Worm (Caenorhabditis elegans): ENCODE measurements around the gene tasp-1.

tasp-1 gene

ce11 chrIII:10747620-10748479 is 11.3 kb upstream of the tasp-1 start, which contains the start of the genes ran-1 and dkc-1:
Gene ran-1 (minus strand): TSS chrIII:10747728.
Gene dkc-1 (plus strand): TSS chrIII:10748429.
- peak; percentile 94 for TF ChIP-seq madf-8 (GFP tag; conservative IDR thresholded peaks at IDR 0.05)
- no peak for TF ChIP-seq nhr-179 (tag; optimal IDR thresholded peaks at IDR 0.05)
- TF ChIP-seq hlh-26 (GFP tag; conservative IDR thresholded peaks at IDR 0.05), result no peak
- no peak for TF ChIP-seq hmg-20 (GFP tag; IDR thresholded peaks at IDR 0.05)
- peak; percentile 86 for TF ChIP-seq B0019.2 (GFP tag; conservative IDR thresholded peaks at IDR 0.05)
- no peak for TF ChIP-seq atf-7 (tag; optimal IDR thresholded peaks at IDR 0.05)
- TF ChIP-seq hlh-12 (tag; optimal IDR thresholded peaks at IDR 0.05), result no peak
- TF ChIP-seq lin-26 (GFP tag; IDR thresholded peaks at IDR 0.05), result no peak
- TF ChIP-seq F57A8.1 (GFP tag; optimal IDR thresholded peaks at IDR 0.05), result no peak
- TF ChIP-seq aptf-3 (GFP tag; IDR thresholded peaks at IDR 0.05), result 0 out of 2 replicates have a peak, but pooled peaks have one; percentile 21
- TF ChIP-seq sptf-2 (GFP tag; optimal IDR thresholded peaks at IDR 0.05), result no peak
- TF ChIP-seq tlf-1 (GFP tag; optimal IDR thresholded peaks at IDR 0.05), result peak; percentile 92
- no peak for TF ChIP-seq ztf-3 (GFP tag; optimal IDR thresholded peaks at IDR 0.05)
- no peak for TF ChIP-seq attf-6 (GFP tag; IDR thresholded peaks at IDR 0.05)
- TF ChIP-seq fkh-3 (tag; optimal IDR thresholded peaks at IDR 0.05), result no peak
- TF ChIP-seq dpff-1 (tag; optimal IDR thresholded peaks at IDR 0.05), result no peak
- no peak for TF ChIP-seq B0035.1 (tag; optimal IDR thresholded peaks at IDR 0.05)
- peak; percentile 81 for TF ChIP-seq athp-1 (tag; optimal IDR thresholded peaks at IDR 0.05)
- peak; percentile 24 for TF ChIP-seq nhr-80 (tag; optimal IDR thresholded peaks at IDR 0.05)
- TF ChIP-seq aptf-2 (GFP tag; conservative IDR thresholded peaks at IDR 0.05), result 0 out of 2 replicates have a peak, but pooled peaks have one; percentile 60
- TF ChIP-seq zfh-2 (GFP tag; conservative IDR thresholded peaks at IDR 0.05), result no peak
- no peak for TF ChIP-seq egl-18 (GFP tag; IDR thresholded peaks at IDR 0.05)
- no peak for TF ChIP-seq ztf-22 (GFP tag; optimal IDR thresholded peaks at IDR 0.05)
- peak; percentile 4 for TF ChIP-seq repo-1 (tag; optimal IDR thresholded peaks at IDR 0.05)
- TF ChIP-seq mes-4 (tag; optimal IDR thresholded peaks at IDR 0.05), result no peak
- TF ChIP-seq snpc-4 (GFP tag; optimal IDR thresholded peaks at IDR 0.05), result peak; percentile 35
- TF ChIP-seq snpc-4 (tag; optimal IDR thresholded peaks at IDR 0.05), result peak; percentile 31 to 52 (median 38)
- TF ChIP-seq ama-1 (optimal IDR thresholded peaks at IDR 0.05), result no peak
- TF ChIP-seq ama-1 (GFP tag; optimal IDR thresholded peaks at IDR 0.05), result no peak
- TF ChIP-seq hsf-1 (GFP tag; IDR thresholded peaks at IDR 0.05), result peak; percentile 84
- TF ChIP-seq let-607 (tag; optimal IDR thresholded peaks at IDR 0.05), result no peak
- no peak for TF ChIP-seq nfya-2 (GFP tag; IDR thresholded peaks at IDR 0.05)
- no peak for TF ChIP-seq lag-1 (GFP tag; IDR thresholded peaks at IDR 0.05)
- TF ChIP-seq ceh-79 (tag; optimal IDR thresholded peaks at IDR 0.05), result no peak
- TF ChIP-seq madf-10 (tag; optimal IDR thresholded peaks at IDR 0.05), result no peak
- no peak for TF ChIP-seq zim-3 (tag; optimal IDR thresholded peaks at IDR 0.05)
- TF ChIP-seq efl-1 (GFP tag; optimal IDR thresholded peaks at IDR 0.05), result peak; percentile 98
- no peak for TF ChIP-seq F22D6.2 (tag; optimal IDR thresholded peaks at IDR 0.05)
- no peak for TF ChIP-seq rpc-1 (optimal IDR thresholded peaks at IDR 0.05)
- no peak for TF ChIP-seq rpc-1 (tag; optimal IDR thresholded peaks at IDR 0.05)
- no peak for TF ChIP-seq sea-2 (GFP tag; IDR thresholded peaks at IDR 0.05)
- TF ChIP-seq gei-17 (GFP tag; optimal IDR thresholded peaks at IDR 0.05), result no peak
- 0 out of 2 replicates have a peak, but pooled peaks have one; percentile 29 for TF ChIP-seq lir-1 (GFP tag; conservative IDR thresholded peaks at IDR 0.05)
- no peak for TF ChIP-seq nhr-90 (tag; optimal IDR thresholded peaks at IDR 0.05)
- TF ChIP-seq C06A6.2 (GFP tag; conservative IDR thresholded peaks at IDR 0.05), result no peak
- peak; percentile 81 for TF ChIP-seq unc-130 (GFP tag; optimal IDR thresholded peaks at IDR 0.05)
- TF ChIP-seq madf-3 (GFP tag; IDR thresholded peaks at IDR 0.05), result peak; percentile 86
- TF ChIP-seq bed-2 (GFP tag; IDR thresholded peaks at IDR 0.05), result no peak
- no peak for TF ChIP-seq lsy-27 (tag; optimal IDR thresholded peaks at IDR 0.05; ENCODE audit: borderline replicate concordance, insufficient read depth)

Measured in whole organism, young adult.